Worm (Caenorhabditis elegans): Measurements from ENCODE around the gene nlp-2.
A peak's percentile ranks its signal among the peaks of the same experiment; 100 is the strongest.

Gene nlp-2

DNA sequence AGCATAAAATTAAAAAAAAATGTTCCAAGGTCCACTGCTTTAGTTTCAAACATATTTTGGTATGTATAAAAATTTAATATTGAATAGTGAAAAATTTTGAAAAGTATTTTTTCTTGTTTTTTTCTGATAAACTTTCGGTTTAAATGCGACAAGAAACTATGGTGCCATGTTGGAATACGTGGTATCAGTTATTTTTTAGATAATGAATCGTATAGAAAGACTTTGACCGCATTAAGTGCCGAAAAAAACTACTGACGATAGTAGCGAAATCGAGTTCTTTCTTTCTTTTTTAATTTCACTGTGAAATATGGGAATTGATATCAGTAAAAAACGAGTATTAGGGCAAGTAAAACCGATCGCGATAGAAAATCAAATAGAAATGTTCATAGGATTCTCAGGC, 21.3 kb upstream of the nlp-2 start, which contains the start of gene T24D8.6:
Gene T24D8.6 (minus strand): TSS at position 101 of the 400 bp plus-strand sequence.
- no peak for TF ChIP-seq nhr-27 (tag; optimal IDR thresholded peaks at IDR 0.05)
- TF ChIP-seq ZK185.1 (tag; optimal IDR thresholded peaks at IDR 0.05; ENCODE audit: poor library complexity, severe bottlenecking), result no peak
- TF ChIP-seq nhr-90 (tag; optimal IDR thresholded peaks at IDR 0.05), result no peak
- TF ChIP-seq mcd-1 (GFP tag; IDR thresholded peaks at IDR 0.05), result no peak
- TF ChIP-seq ztf-28 (GFP tag; IDR thresholded peaks at IDR 0.05), result no peak
- TF ChIP-seq fkh-3 (tag; optimal IDR thresholded peaks at IDR 0.05), result no peak
- no peak for TF ChIP-seq F52B5.7 (tag; optimal IDR thresholded peaks at IDR 0.05)
- TF ChIP-seq ets-4 (GFP tag; optimal IDR thresholded peaks at IDR 0.05), result no peak
- no peak for TF ChIP-seq hsf-1 (GFP tag; IDR thresholded peaks at IDR 0.05)
- TF ChIP-seq sea-2 (GFP tag; IDR thresholded peaks at IDR 0.05), result no peak
- no peak for TF ChIP-seq lin-26 (GFP tag; IDR thresholded peaks at IDR 0.05)
- TF ChIP-seq efl-1 (GFP tag; optimal IDR thresholded peaks at IDR 0.05), result no peak
- no peak for TF ChIP-seq F55B11.4 (tag; optimal IDR thresholded peaks at IDR 0.05; ENCODE audit: borderline replicate concordance, insufficient read depth)
- TF ChIP-seq ceh-27 (GFP tag; optimal IDR thresholded peaks at IDR 0.05), result no peak
- no peak for TF ChIP-seq lin-40 (tag; optimal IDR thresholded peaks at IDR 0.05)
- no peak for TF ChIP-seq ztf-22 (GFP tag; optimal IDR thresholded peaks at IDR 0.05)
- TF ChIP-seq bed-1 (GFP tag; IDR thresholded peaks at IDR 0.05), result no peak
- TF ChIP-seq pha-4 (tag; optimal IDR thresholded peaks at IDR 0.05), result no peak
- TF ChIP-seq cebp-1 (GFP tag; IDR thresholded peaks at IDR 0.05), result no peak
- TF ChIP-seq cebp-1 (tag; optimal IDR thresholded peaks at IDR 0.05), result no peak

DNA sequence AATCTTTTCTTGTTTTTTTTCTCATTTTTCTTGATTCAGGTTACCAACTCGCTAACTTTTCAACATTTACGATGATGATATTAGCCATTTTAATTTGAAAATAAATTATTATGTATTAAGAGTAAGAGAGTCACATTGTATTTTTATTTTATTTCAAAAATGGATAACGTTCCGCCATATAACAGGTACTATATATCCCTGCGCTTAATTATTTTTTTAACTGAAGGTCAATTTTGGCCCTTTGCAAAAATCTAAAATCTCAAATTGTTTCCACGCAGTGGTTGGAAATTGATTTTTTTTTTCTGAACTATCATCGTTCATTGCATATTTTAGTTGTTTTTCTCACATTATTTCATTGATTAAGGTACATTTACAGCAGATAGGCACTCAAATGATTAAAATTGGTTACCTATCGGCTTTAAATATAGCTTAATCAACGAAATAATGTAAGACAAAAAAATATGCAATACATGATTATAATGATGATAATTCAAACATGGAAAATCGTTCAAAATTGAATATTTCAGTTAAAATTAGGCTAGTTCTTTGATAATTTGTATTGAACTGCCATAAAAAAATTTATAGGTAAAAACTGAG, 20.2 kb upstream of the nlp-2 start:
- TF ChIP-seq F57C9.4 (tag; optimal IDR thresholded peaks at IDR 0.05), result no peak
- no peak for TF ChIP-seq snpc-4 (GFP tag; optimal IDR thresholded peaks at IDR 0.05)
- TF ChIP-seq snpc-4 (tag; optimal IDR thresholded peaks at IDR 0.05), result peak in 3 of 4 experiments; percentile 56 to 68 (median 67)
- peak; percentile 48 for TF ChIP-seq T07F8.4 (tag; optimal IDR thresholded peaks at IDR 0.05)
- no peak for TF ChIP-seq ceh-58 (GFP tag; IDR thresholded peaks at IDR 0.05)
- peak in 1 of 2 experiments; percentile 85 for TF ChIP-seq let-607 (tag; optimal IDR thresholded peaks at IDR 0.05)
- no peak for TF ChIP-seq cebp-1 (GFP tag; IDR thresholded peaks at IDR 0.05)
- TF ChIP-seq cebp-1 (tag; optimal IDR thresholded peaks at IDR 0.05), result peak; percentile 87
- peak; percentile 53 for TF ChIP-seq ztf-18 (tag; optimal IDR thresholded peaks at IDR 0.05)
- TF ChIP-seq atf-7 (tag; optimal IDR thresholded peaks at IDR 0.05), result peak; percentile 62
- no peak for TF ChIP-seq ztf-6 (GFP tag; IDR thresholded peaks at IDR 0.05)
- peak; percentile 86 for TF ChIP-seq dox-1 (GFP tag; IDR thresholded peaks at IDR 0.05)
- no peak for TF ChIP-seq bed-2 (GFP tag; IDR thresholded peaks at IDR 0.05)
- peak; percentile 52 for TF ChIP-seq ztf-3 (GFP tag; optimal IDR thresholded peaks at IDR 0.05)
- TF ChIP-seq egl-44 (GFP tag; IDR thresholded peaks at IDR 0.05), result 0 out of 2 replicates have a peak, but pooled peaks have one; percentile 60
- TF ChIP-seq Y53G8AR.9 (GFP tag; conservative IDR thresholded peaks at IDR 0.05), result peak; percentile 92
- peak; percentile 87 for TF ChIP-seq madf-10 (tag; optimal IDR thresholded peaks at IDR 0.05)
- peak; percentile 44 for TF ChIP-seq B0261.1 (tag; optimal IDR thresholded peaks at IDR 0.05)
- TF ChIP-seq lag-1 (GFP tag; IDR thresholded peaks at IDR 0.05), result no peak
- no peak for TF ChIP-seq mel-28 (tag; optimal IDR thresholded peaks at IDR 0.05; ENCODE audit: borderline replicate concordance)
- peak; percentile 89 for TF ChIP-seq F22D6.2 (tag; optimal IDR thresholded peaks at IDR 0.05)
- peak; percentile 9 for TF ChIP-seq chd-7 (tag; optimal IDR thresholded peaks at IDR 0.05)
- peak; percentile 91 for TF ChIP-seq tlf-1 (GFP tag; optimal IDR thresholded peaks at IDR 0.05)
- TF ChIP-seq F10E7.11 (tag; optimal IDR thresholded peaks at IDR 0.05), result peak; percentile 1
- no peak for TF ChIP-seq F33H1.4 (GFP tag; IDR thresholded peaks at IDR 0.05)
- peak; percentile 18 for TF ChIP-seq snpc-3.4 (tag; optimal IDR thresholded peaks at IDR 0.05)
- no peak for TF ChIP-seq akir-1 (GFP tag; optimal IDR thresholded peaks at IDR 0.05)
- no peak for TF ChIP-seq sdz-38 (tag; optimal IDR thresholded peaks at IDR 0.05)
- peak; percentile 67 for TF ChIP-seq ceh-27 (GFP tag; optimal IDR thresholded peaks at IDR 0.05)
- TF ChIP-seq pbrm-1 (GFP tag; IDR thresholded peaks at IDR 0.05), result peak; percentile 82
- no peak for TF ChIP-seq xnd-1 (tag; optimal IDR thresholded peaks at IDR 0.05)

Data from whole organism, young adult.